Worm (Caenorhabditis elegans) whole organism, L3 larva: Measurements from ENCODE around the gene F17C11.22.

Experiments
- R02D3.7 ChIP-seq: fragments of 150-350 bp; optimal IDR thresholded peaks from 2 replicates; lab custom pipeline; 2014; ENCODE audit warnings: missing biosample characterization, missing genetic modification characterization
- aly-2 ChIP-seq: fragments of 150-350 bp; optimal IDR thresholded peaks from 2 replicates; lab custom pipeline; 2014; ENCODE audit warnings: missing biosample characterization, missing genetic modification characterization
- ceh-16 ChIP-seq: sonication (generic microtip); optimal IDR thresholded peaks from 2 replicates; lab custom pipeline; 2017; ENCODE audit warnings: missing biosample characterization, missing genetic modification characterization
- ceh-82 ChIP-seq: fragments of 150-350 bp; optimal IDR thresholded peaks from 2 replicates; lab custom pipeline; 2014; ENCODE audit warnings: missing biosample characterization, missing genetic modification characterization
- daf-12 ChIP-seq: fragments of 150-350 bp; optimal IDR thresholded peaks from 2 replicates; lab custom pipeline; 2014; ENCODE audit warnings: missing biosample characterization, missing genetic modification reagents, missing genetic modification characterization
- egl-27 ChIP-seq: sonication (generic microtip); optimal IDR thresholded peaks from 4 replicates; lab custom pipeline; 2017; ENCODE audit warnings: missing biosample characterization, missing genetic modification reagents, missing genetic modification characterization
- elt-1 ChIP-seq: fragments of 150-350 bp; optimal IDR thresholded peaks from 2 replicates; lab custom pipeline; 2014; ENCODE audit warnings: missing biosample characterization, missing genetic modification characterization
- elt-2 ChIP-seq: sonication (generic microtip); optimal IDR thresholded peaks from 2 replicates; lab custom pipeline; 2016; ENCODE audit warnings: missing genetic modification reagents, mild to moderate bottlenecking, missing genetic modification characterization, missing compliant biosample characterization
- elt-3 ChIP-seq, 3 experiments: fragments of 150-350 bp in 1 of 3; sonication (generic microtip) in 2 of 3; optimal IDR thresholded peaks; 2 replicates in 2 of 3; 4 replicates in 1 of 3; lab custom pipeline; 2014 to 2017; ENCODE audit warnings: missing biosample characterization in 3 of 3, missing genetic modification characterization in 3 of 3
- eor-1 ChIP-seq, 2 experiments: fragments of 150-350 bp; optimal IDR thresholded peaks; 2 replicates each; lab custom pipeline; 2014 to 2018; ENCODE audit warnings: missing biosample characterization in 2 of 2, missing genetic modification characterization in 2 of 2
- fkh-10 ChIP-seq: sonication (generic microtip); optimal IDR thresholded peaks from 2 replicates; lab custom pipeline; 2017; ENCODE audit warnings: missing biosample characterization, missing genetic modification reagents, missing genetic modification characterization
- fkh-2 ChIP-seq: fragments of 150-350 bp; optimal IDR thresholded peaks from 2 replicates; lab custom pipeline; 2014; ENCODE audit warnings: missing biosample characterization, missing genetic modification reagents, missing genetic modification characterization
- jun-1 ChIP-seq: fragments of 150-350 bp; optimal IDR thresholded peaks from 2 replicates; lab custom pipeline; 2014; ENCODE audit warnings: missing biosample characterization, missing genetic modification reagents, missing genetic modification characterization
- lin-15B ChIP-seq: fragments of 150-350 bp; optimal IDR thresholded peaks from 2 replicates; lab custom pipeline; 2014; ENCODE audit warnings: missing biosample characterization, missing genetic modification characterization
- lin-39 ChIP-seq: fragments of 150-350 bp; optimal IDR thresholded peaks from 2 replicates; lab custom pipeline; 2018; ENCODE audit warnings: missing biosample characterization, missing genetic modification reagents, missing genetic modification characterization
- lsy-12 ChIP-seq: sonication (generic microtip); optimal IDR thresholded peaks from 2 replicates; lab custom pipeline; 2016; ENCODE audit warnings: mild to moderate bottlenecking, missing genetic modification characterization, missing compliant biosample characterization
- mdl-1 ChIP-seq: fragments of 150-350 bp; optimal IDR thresholded peaks from 2 replicates; lab custom pipeline; 2014; ENCODE audit warnings: missing biosample characterization, missing genetic modification characterization
- mml-1 ChIP-seq: fragments of 150-350 bp; sonication (generic microtip); optimal IDR thresholded peaks from 3 replicates; lab custom pipeline; 2014; ENCODE audit warnings: missing biosample characterization, missing genetic modification characterization
- nhr-23 ChIP-seq: fragments of 150-350 bp; optimal IDR thresholded peaks from 2 replicates; lab custom pipeline; 2014; ENCODE audit warnings: missing biosample characterization, missing genetic modification reagents, missing genetic modification characterization
- nhr-25 ChIP-seq: sonication (generic microtip); optimal IDR thresholded peaks from 2 replicates; lab custom pipeline; 2017; ENCODE audit warnings: missing biosample characterization, missing genetic modification characterization
- nhr-28 ChIP-seq: fragments of 150-350 bp; optimal IDR thresholded peaks from 2 replicates; lab custom pipeline; 2014; ENCODE audit warnings: missing biosample characterization, missing genetic modification characterization
- nhr-43 ChIP-seq: sonication (generic microtip); optimal IDR thresholded peaks from 2 replicates; lab custom pipeline; 2016; ENCODE audit warnings: mild to moderate bottlenecking, missing genetic modification characterization, missing compliant biosample characterization; ENCODE audit not compliant: poor library complexity, severe bottlenecking
- nhr-77 ChIP-seq: fragments of 150-350 bp; optimal IDR thresholded peaks from 2 replicates; lab custom pipeline; 2014; ENCODE audit warnings: missing biosample characterization, missing genetic modification characterization
- pqm-1 ChIP-seq: fragments of 150-350 bp; optimal IDR thresholded peaks from 2 replicates; lab custom pipeline; 2017; ENCODE audit warnings: missing biosample characterization, missing genetic modification characterization, inconsistent platforms
- sea-2 ChIP-seq: fragments of 150-350 bp; sonication (generic microtip); optimal IDR thresholded peaks from 4 replicates; lab custom pipeline; 2014; ENCODE audit warnings: missing biosample characterization, missing genetic modification reagents, missing genetic modification characterization
- skn-1 ChIP-seq: fragments of 150-350 bp; optimal IDR thresholded peaks from 2 replicates; lab custom pipeline; 2014; ENCODE audit warnings: missing biosample characterization, missing genetic modification characterization
- unc-39 ChIP-seq: sonication (generic microtip); optimal IDR thresholded peaks from 4 replicates; lab custom pipeline; 2017; ENCODE audit warnings: missing biosample characterization, missing genetic modification characterization
- unc-62 ChIP-seq: fragments of 150-350 bp; sonication (generic microtip); optimal IDR thresholded peaks from 4 replicates; lab custom pipeline; 2014; ENCODE audit warnings: missing biosample characterization, missing genetic modification reagents, missing genetic modification characterization
- zag-1 ChIP-seq: fragments of 150-350 bp; optimal IDR thresholded peaks from 2 replicates; lab custom pipeline; 2014; ENCODE audit warnings: missing biosample characterization, missing genetic modification characterization
- ztf-11 ChIP-seq: fragments of 150-350 bp; optimal IDR thresholded peaks from 2 replicates; lab custom pipeline; 2014; ENCODE audit warnings: missing biosample characterization, missing genetic modification characterization
- ztf-4 ChIP-seq: fragments of 150-350 bp; optimal IDR thresholded peaks from 2 replicates; lab custom pipeline; 2014; ENCODE audit warnings: missing biosample characterization, missing genetic modification characterization

F17C11.22 gene

DNA sequence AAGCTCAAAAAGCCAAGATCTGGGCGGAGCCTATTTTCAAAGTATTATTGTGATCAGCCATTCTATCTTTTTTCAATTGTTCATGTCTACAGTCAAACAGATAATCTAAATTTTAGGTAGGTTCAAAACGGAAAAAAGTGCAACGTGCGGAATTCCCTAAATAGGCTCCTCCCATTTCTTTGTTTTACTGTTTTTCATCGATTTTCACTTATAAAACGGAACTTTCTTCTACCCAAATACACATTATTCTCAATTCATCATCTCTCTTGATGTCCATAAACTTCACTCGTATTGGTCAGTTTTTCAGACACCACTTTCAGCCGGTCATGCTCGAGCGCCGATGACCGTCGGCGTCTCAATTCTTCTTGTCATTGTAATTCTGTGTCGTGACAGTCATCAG is 28.8 kb upstream of the F17C11.22 start, which contains the start of gene F53B7.7:
TSS of gene F53B7.7 (plus strand) at position 301 of the 400 bp plus-strand sequence.
- TF ChIP-seq egl-27 (tag; lab: Kevin White, UChicago) (no peak), mml-1 (tag; lab: Kevin White, UChicago) (no peak), eor-1 (tag; optimal IDR thresholded peaks at IDR 0.05; lab: Kevin White, UChicago) (no peak), R02D3.7 (tag; lab: Kevin White, UChicago) (no peak), daf-12 (tag; lab: Kevin White, UChicago) (no peak), nhr-43 (tag; lab: Kevin White, UChicago) (no peak), elt-3 (tag; optimal IDR thresholded peaks at IDR 0.05; lab: Kevin White, UChicago) (no peak), skn-1 (tag; lab: Kevin White, UChicago) (no peak), elt-2 (tag; lab: Kevin White, UChicago) (no peak), nhr-25 (tag; lab: Kevin White, UChicago) (no peak), nhr-28 (tag; lab: Kevin White, UChicago) (no peak), ceh-16 (tag; lab: Kevin White, UChicago) (no peak), fkh-2 (tag; lab: Kevin White, UChicago) (no peak), lin-39 (tag; lab: Kevin White, UChicago) (no peak), elt-1 (tag; lab: Kevin White, UChicago) (no peak), aly-2 (tag; lab: Kevin White, UChicago) (no peak), ztf-11 (tag; lab: Kevin White, UChicago) (no peak)
- TF ChIP-seq, all 47 proteins: peak for 0

- TF ChIP-seq elt-2 (tag; lab: Kevin White, UChicago) (no peak), pqm-1 (no peak), elt-3 (tag; optimal IDR thresholded peaks at IDR 0.05; lab: Kevin White, UChicago) (no peak), elt-1 (tag; lab: Kevin White, UChicago) (no peak), fkh-2 (tag; lab: Kevin White, UChicago) (no peak), ztf-4 (no peak), unc-39 (tag; lab: Kevin White, UChicago) (no peak), ceh-82 (tag; lab: Kevin White, UChicago) (no peak), unc-62 (GFP tag; lab: Kevin White, UChicago) (no peak), sea-2 (no peak), nhr-43 (tag; lab: Kevin White, UChicago) (no peak), mdl-1 (tag; lab: Kevin White, UChicago) (no peak), fkh-10 (GFP tag; lab: Kevin White, UChicago) (no peak), mml-1 (tag; lab: Kevin White, UChicago) (no peak), egl-27 (tag; lab: Kevin White, UChicago) (no peak)
Observed at ce11 chrV:10991789-10992188, 21.8 kb upstream of the F17C11.22 start, which contains the start of gene frpr-9. Gene frpr-9 (plus strand): TSS chrV:10992089.

- TF ChIP-seq ztf-4, result no peak
- no peak for TF ChIP-seq skn-1 (tag; lab: Kevin White, UChicago)
- no peak for TF ChIP-seq ceh-16 (tag; lab: Kevin White, UChicago)
- no peak for TF ChIP-seq zag-1 (tag; lab: Kevin White, UChicago)
- no peak for TF ChIP-seq lin-39 (tag; lab: Kevin White, UChicago)
- no peak for TF ChIP-seq lsy-12
- no peak for TF ChIP-seq fkh-2 (tag; lab: Kevin White, UChicago)
- TF ChIP-seq aly-2 (tag; lab: Kevin White, UChicago), result no peak
- no peak for TF ChIP-seq elt-2 (tag; lab: Kevin White, UChicago)
- TF ChIP-seq jun-1 (tag; lab: Kevin White, UChicago), result no peak
- TF ChIP-seq lin-15B (tag; lab: Kevin White, UChicago), result no peak
- TF ChIP-seq, all 47 proteins: peak for 0
Observed at ce11 chrV:10981113-10981512, 11.1 kb upstream of the F17C11.22 start, which contains the start of gene fig-1. Gene fig-1 (minus strand): TSS chrV:10981213.

DNA sequence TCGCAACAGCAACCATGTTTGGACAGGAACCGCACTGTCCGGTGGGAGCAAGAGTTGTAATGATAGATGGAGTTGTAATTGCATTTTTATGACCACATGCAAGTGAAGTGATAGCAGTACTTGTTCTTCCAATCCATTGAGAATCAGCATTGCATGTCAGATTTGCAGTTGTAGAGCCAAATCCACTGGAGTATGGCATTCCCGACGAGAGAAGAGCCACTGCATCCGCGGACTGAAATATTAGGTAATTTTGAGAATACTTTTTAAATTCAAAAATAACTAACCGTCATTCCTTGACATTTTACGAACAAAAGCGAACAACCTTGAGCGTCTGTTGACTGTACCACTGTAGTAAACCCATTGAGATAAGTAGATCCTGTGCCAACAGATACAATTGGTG is 5.1 kb upstream of the F17C11.22 start:
- no peak for TF ChIP-seq nhr-23 (tag; lab: Kevin White, UChicago)
- TF ChIP-seq nhr-28 (tag; lab: Kevin White, UChicago), result no peak

ce11 chrV:10970930-10971329 is 960 bp upstream of the F17C11.22 start:
- peak; percentile 38 for TF ChIP-seq nhr-23 (tag; lab: Kevin White, UChicago)
- no peak for TF ChIP-seq nhr-77 (tag; lab: Kevin White, UChicago)
